Worm (Caenorhabditis elegans) whole organism, young adult: ENCODE results near the gene hst-3.2.
"Not testable (repeated sequence)": the region's sequence is repeated elsewhere in the genome, so short reads cannot be mapped to it uniquely, and the experiment has no call there.

Experiments used
- C17E4.6 ChIP-seq: fragments of 200-800 bp; sonication (Bioruptor generic); IDR thresholded peaks from 2 replicates; pipeline ENCODE4 v1.3.6; 2022; ENCODE audit warnings: missing genetic modification reagents, missing genetic modification characterization, missing compliant biosample characterization
- F23B12.7 ChIP-seq: sonication (generic microtip); optimal IDR thresholded peaks from 2 replicates; lab custom pipeline; 2017; ENCODE audit warnings: missing genetic modification characterization, mild to moderate bottlenecking, missing compliant biosample characterization, antibody characterized with exemption, moderate library complexity; ENCODE audit not compliant: insufficient read depth
- F37B4.10 ChIP-seq: fragments of 200-800 bp; sonication (Bioruptor generic); IDR thresholded peaks from 2 replicates; pipeline ENCODE4 v1.3.6; 2022; ENCODE audit warnings: missing genetic modification characterization, missing compliant biosample characterization
- F55B11.4 ChIP-seq: sonication (generic microtip); optimal IDR thresholded peaks from 2 replicates; lab custom pipeline; 2016; ENCODE audit warnings: missing compliant biosample characterization, missing genetic modification characterization, borderline replicate concordance; ENCODE audit not compliant: insufficient read depth
- K11D2.4 ChIP-seq: fragments of 200-800 bp; sonication (Bioruptor generic); IDR thresholded peaks from 2 replicates; pipeline ENCODE4 v1.3.6; 2022; ENCODE audit warnings: missing genetic modification reagents, missing genetic modification characterization, missing compliant biosample characterization
- akir-1 ChIP-seq: fragments of 200-800 bp; sonication (Bioruptor generic); optimal IDR thresholded peaks from 2 replicates; lab custom pipeline; 2018; ENCODE audit warnings: mild to moderate bottlenecking, missing genetic modification characterization, moderate library complexity, missing compliant biosample characterization
- ama-1 ChIP-seq, 3 experiments: fragments of 150-350 bp in 1 of 3; sonication (generic microtip) in 2 of 3; optimal IDR thresholded peaks; 2 replicates each; lab custom pipeline; 2014 to 2018; ENCODE audit warnings: missing biosample characterization in 2 of 3, missing genetic modification characterization in 2 of 3, missing genetic modification reagents in 2 of 3
- atf-7 ChIP-seq: sonication (generic microtip); optimal IDR thresholded peaks from 2 replicates; lab custom pipeline; 2017; ENCODE audit warnings: mild to moderate bottlenecking, missing genetic modification characterization, missing compliant biosample characterization
- bed-2 ChIP-seq: fragments of 200-800 bp; sonication (Bioruptor generic); IDR thresholded peaks from 2 replicates; pipeline ENCODE4 v1.3.6; 2022; ENCODE audit warnings: missing genetic modification reagents, missing genetic modification characterization, missing compliant biosample characterization
- die-1 ChIP-seq: sonication (generic microtip); optimal IDR thresholded peaks from 2 replicates; lab custom pipeline; 2016; ENCODE audit warnings: missing genotype, mild to moderate bottlenecking, missing genetic modification characterization, missing compliant biosample characterization
- dpff-1 ChIP-seq: sonication (generic microtip); optimal IDR thresholded peaks from 2 replicates; lab custom pipeline; 2017; ENCODE audit warnings: mild to moderate bottlenecking, missing genetic modification characterization, missing compliant biosample characterization
- egl-44 ChIP-seq: fragments of 200-800 bp; sonication (Bioruptor generic); IDR thresholded peaks from 2 replicates; pipeline ENCODE4 v1.3.6; 2022; ENCODE audit warnings: missing genetic modification reagents, missing genetic modification characterization, missing compliant biosample characterization
- egrh-3 ChIP-seq: fragments of 200-800 bp; sonication (Bioruptor generic); IDR thresholded peaks from 2 replicates; pipeline ENCODE4 v1.3.6; 2022; ENCODE audit warnings: missing genetic modification reagents, missing genetic modification characterization, missing compliant biosample characterization
- ets-4 ChIP-seq: fragments of 200-800 bp; sonication (Bioruptor generic); optimal IDR thresholded peaks from 2 replicates; lab custom pipeline; 2018; ENCODE audit warnings: mild to moderate bottlenecking, missing genetic modification characterization, missing compliant biosample characterization
- gei-17 ChIP-seq: fragments of 200-800 bp; sonication (Bioruptor generic); optimal IDR thresholded peaks from 2 replicates; lab custom pipeline; 2018; ENCODE audit warnings: mild to moderate bottlenecking, missing genetic modification characterization, missing compliant biosample characterization
- him-1 ChIP-seq: sonication (generic microtip); optimal IDR thresholded peaks from 2 replicates; lab custom pipeline; 2016; ENCODE audit warnings: missing genotype, missing genetic modification reagents, missing genetic modification characterization, missing compliant biosample characterization
- hlh-26 ChIP-seq: fragments of 200-800 bp; sonication (Bioruptor generic); conservative IDR thresholded peaks from 2 replicates; pipeline ENCODE4 v1.3.6; 2022; ENCODE audit warnings: missing genetic modification reagents, missing genetic modification characterization, missing compliant biosample characterization
- hmg-1.2 ChIP-seq: fragments of 200-800 bp; sonication (Bioruptor generic); IDR thresholded peaks from 2 replicates; pipeline ENCODE4 v1.3.6; 2022; ENCODE audit warnings: missing genetic modification reagents, missing genetic modification characterization, missing compliant biosample characterization
- let-607 ChIP-seq, 2 experiments: fragments of 200-800 bp in 1 of 2; sonication (Bioruptor generic) in 1 of 2; sonication (generic microtip) in 1 of 2; optimal IDR thresholded peaks; 2 replicates each; lab custom pipeline; 2016 to 2018; ENCODE audit warnings: mild to moderate bottlenecking in 2 of 2, missing compliant biosample characterization in 2 of 2, missing genetic modification characterization in 2 of 2, moderate library complexity in 2 of 2, missing genotype in 1 of 2
- lin-26 ChIP-seq: fragments of 200-800 bp; sonication (Bioruptor generic); IDR thresholded peaks from 2 replicates; pipeline ENCODE4 v1.3.6; 2022; ENCODE audit warnings: missing genetic modification reagents, missing genetic modification characterization, missing compliant biosample characterization
- lin-40 ChIP-seq: sonication (generic microtip); optimal IDR thresholded peaks from 2 replicates; lab custom pipeline; 2016; ENCODE audit warnings: missing genetic modification characterization, mild to moderate bottlenecking, missing compliant biosample characterization, missing genotype, missing genetic modification reagents
- lin-54 ChIP-seq: fragments of 200-800 bp; sonication (Bioruptor generic); optimal IDR thresholded peaks from 2 replicates; lab custom pipeline; 2018; ENCODE audit warnings: mild to moderate bottlenecking, missing genetic modification characterization, missing compliant biosample characterization
- madf-3 ChIP-seq: fragments of 200-800 bp; sonication (Bioruptor generic); IDR thresholded peaks from 2 replicates; pipeline ENCODE4 v1.3.6; 2022; ENCODE audit warnings: missing genetic modification reagents, missing genetic modification characterization, missing compliant biosample characterization
- madf-8 ChIP-seq: fragments of 200-800 bp; sonication (Bioruptor generic); conservative IDR thresholded peaks from 2 replicates; pipeline ENCODE4 v1.3.6; 2022; ENCODE audit warnings: missing genetic modification reagents, missing genetic modification characterization, missing compliant biosample characterization
- mcd-1 ChIP-seq: fragments of 200-800 bp; sonication (Bioruptor generic); IDR thresholded peaks from 2 replicates; pipeline ENCODE4 v1.3.6; 2022; ENCODE audit warnings: missing genetic modification reagents, missing genetic modification characterization, missing compliant biosample characterization
- mel-28 ChIP-seq: sonication (generic microtip); optimal IDR thresholded peaks from 2 replicates; lab custom pipeline; 2016; ENCODE audit warnings: borderline replicate concordance, mild to moderate bottlenecking, missing genetic modification characterization, missing compliant biosample characterization
- nfya-1 ChIP-seq: sonication (generic microtip); optimal IDR thresholded peaks from 2 replicates; lab custom pipeline; 2017; ENCODE audit warnings: antibody characterized with exemption, missing compliant biosample characterization, missing genetic modification characterization, borderline replicate concordance; ENCODE audit not compliant: insufficient read depth
- nfyb-1 ChIP-seq: fragments of 200-800 bp; sonication (Bioruptor generic); IDR thresholded peaks from 2 replicates; pipeline ENCODE4 v1.3.6; 2022; ENCODE audit warnings: missing genetic modification reagents, missing genetic modification characterization, missing compliant biosample characterization
- nhr-120 ChIP-seq: fragments of 200-800 bp; sonication (Bioruptor generic); IDR thresholded peaks from 2 replicates; pipeline ENCODE4 v1.3.6; 2022; ENCODE audit warnings: missing genetic modification characterization, missing compliant biosample characterization
- pbrm-1 ChIP-seq: fragments of 200-800 bp; sonication (Bioruptor generic); IDR thresholded peaks from 2 replicates; pipeline ENCODE4 v1.3.6; 2022; ENCODE audit warnings: missing genetic modification reagents, missing genetic modification characterization, missing compliant biosample characterization
- sdz-38 ChIP-seq: sonication (generic microtip); optimal IDR thresholded peaks from 2 replicates; lab custom pipeline; 2016; ENCODE audit warnings: missing genotype, missing genetic modification characterization, missing compliant biosample characterization
- snpc-1.1 ChIP-seq: sonication (generic microtip); optimal IDR thresholded peaks from 2 replicates; lab custom pipeline; 2017; ENCODE audit warnings: missing genetic modification characterization, mild to moderate bottlenecking, missing compliant biosample characterization, antibody characterized with exemption, moderate library complexity, missing genotype, missing genetic modification reagents; ENCODE audit not compliant: insufficient read depth
- snpc-4 ChIP-seq, 5 experiments: fragments of 150-350 bp in 1 of 5; sonication (generic microtip) in 4 of 5; optimal IDR thresholded peaks; 2 replicates each; lab custom pipeline; 2014 to 2018; ENCODE audit warnings: missing genetic modification characterization in 5 of 5, missing biosample characterization in 3 of 5, antibody characterized with exemption in 2 of 5, mild to moderate bottlenecking in 2 of 5, missing compliant biosample characterization in 2 of 5, missing genotype in 2 of 5, moderate library complexity in 2 of 5, missing genetic modification reagents in 1 of 5
- somi-1 ChIP-seq: fragments of 200-800 bp; sonication (Bioruptor generic); optimal IDR thresholded peaks from 2 replicates; lab custom pipeline; 2018; ENCODE audit warnings: mild to moderate bottlenecking, missing genetic modification characterization, missing compliant biosample characterization
- sptf-2 ChIP-seq: fragments of 200-800 bp; sonication (Bioruptor generic); optimal IDR thresholded peaks from 2 replicates; lab custom pipeline; 2018; ENCODE audit warnings: mild to moderate bottlenecking, missing genetic modification characterization, missing compliant biosample characterization
- ztf-26 ChIP-seq: sonication (generic microtip); optimal IDR thresholded peaks from 2 replicates; lab custom pipeline; 2017; ENCODE audit warnings: missing genetic modification characterization, missing compliant biosample characterization
- ztf-28 ChIP-seq: fragments of 200-800 bp; sonication (Bioruptor generic); IDR thresholded peaks from 2 replicates; pipeline ENCODE4 v1.3.6; 2022; ENCODE audit warnings: missing genetic modification reagents, missing genetic modification characterization, missing compliant biosample characterization
- ztf-6 ChIP-seq: fragments of 200-800 bp; sonication (Bioruptor generic); IDR thresholded peaks from 2 replicates; pipeline ENCODE4 v1.3.6; 2022; ENCODE audit warnings: missing genetic modification reagents, missing genetic modification characterization, missing compliant biosample characterization

Gene hst-3.2

ce11 chrX:2894273-2894672 lies 29.5 kb downstream of the hst-3.2 start, which contains the start of gene B0410.1:
TSS of gene B0410.1 (plus strand) at chrX:2894573.
- not testable (repeated sequence) for TF ChIP-seq hmg-1.2 (GFP tag; lab: Robert Waterston, UW); nfya-1 (tag; lab: Kevin White, UChicago); F37B4.10
- TF ChIP-seq, all 124 proteins: peak for 0; not testable (repeated sequence) for 124

ce11 chrX:2893026-2893662 lies 30.6 kb downstream of the hst-3.2 start:
- TF ChIP-seq die-1 (tag; lab: Kevin White, UChicago) (peak; percentile 44), nfya-1 (tag; lab: Kevin White, UChicago) (no peak), lin-40 (peak; percentile 56), ztf-26 (peak; percentile 72), egl-44 (GFP tag; lab: Robert Waterston, UW) (no peak)

ce11 chrX:2891879-2892278 lies 31.9 kb downstream of the hst-3.2 start:
- TF ChIP-seq F37B4.10 (no peak), sdz-38 (tag; lab: Kevin White, UChicago) (no peak), snpc-1.1 (tag; lab: Kevin White, UChicago) (peak; percentile 48), snpc-4 (GFP tag; optimal IDR thresholded peaks at IDR 0.05; lab: Kevin White, UChicago) (peak; percentile 62), snpc-4 (tag; optimal IDR thresholded peaks at IDR 0.05; lab: Kevin White, UChicago) (peak in 3 of 4 experiments; percentile 41 to 89 (median 88))

DNA sequence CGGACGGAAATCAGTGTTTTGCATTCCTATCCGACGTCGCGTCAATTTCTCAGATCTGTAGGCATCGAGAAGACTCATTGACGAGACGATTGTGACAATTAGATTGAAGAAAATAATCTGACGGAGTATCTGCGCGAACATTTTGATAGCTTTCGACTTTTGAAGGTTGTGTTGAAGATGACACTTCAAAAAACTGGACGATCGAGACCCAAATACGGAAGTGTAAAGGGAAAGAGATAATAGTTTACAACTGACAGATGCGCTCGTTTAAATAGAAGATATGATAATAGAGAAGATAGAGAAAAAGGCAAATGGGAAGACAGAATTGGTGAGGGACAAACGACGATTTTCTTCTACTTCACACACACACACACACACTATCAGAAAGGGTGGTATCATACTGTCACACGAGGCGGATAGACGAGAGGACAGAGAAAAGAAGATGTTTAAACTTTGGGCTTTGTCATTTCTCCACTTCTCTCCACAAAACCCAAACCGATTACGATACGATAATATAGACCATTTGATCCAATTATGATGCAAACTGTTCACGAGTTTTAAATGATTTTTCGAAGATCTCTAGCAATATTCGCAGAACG lies 32.5 kb downstream of the hst-3.2 start, which contains the start of gene B0410.3:
Gene B0410.3, minus strand, starts transcription at position 351 of the 599 bp plus-strand sequence.
- TF ChIP-seq nfya-1 (tag; lab: Kevin White, UChicago): no peak
- peak; percentile 65 for TF ChIP-seq lin-26 (GFP tag; lab: Robert Waterston, UW)
- no peak for TF ChIP-seq ztf-6 (GFP tag; lab: Robert Waterston, UW)
- TF ChIP-seq lin-54 (GFP tag; lab: Kevin White, UChicago): no peak
- TF ChIP-seq hlh-26: no peak
- no peak for TF ChIP-seq bed-2
- no peak for TF ChIP-seq madf-3 (GFP tag; lab: Robert Waterston, UW)
- peak; percentile 16 for TF ChIP-seq die-1 (tag; lab: Kevin White, UChicago)
- no peak for TF ChIP-seq akir-1 (GFP tag; lab: Kevin White, UChicago)
- 0 out of 2 replicates have a peak, but pooled peaks have one; percentile 10 for TF ChIP-seq hmg-1.2 (GFP tag; lab: Robert Waterston, UW)
- TF ChIP-seq him-1 (tag; lab: Kevin White, UChicago): no peak
- TF ChIP-seq sdz-38 (tag; lab: Kevin White, UChicago): no peak
- no peak for TF ChIP-seq gei-17 (GFP tag; lab: Kevin White, UChicago)
- TF ChIP-seq atf-7 (tag; lab: Kevin White, UChicago): no peak
- TF ChIP-seq madf-8 (GFP tag; lab: Robert Waterston, UW): no peak
- peak; percentile 46 for TF ChIP-seq ztf-26
- TF ChIP-seq sptf-2 (GFP tag; lab: Kevin White, UChicago): no peak
- TF ChIP-seq mel-28 (tag; lab: Kevin White, UChicago): no peak
- TF ChIP-seq F55B11.4 (tag; lab: Kevin White, UChicago): no peak
- TF ChIP-seq ztf-28 (GFP tag; lab: Robert Waterston, UW): no peak
- peak; percentile 61 for TF ChIP-seq somi-1 (GFP tag; lab: Kevin White, UChicago)
- TF ChIP-seq pbrm-1 (GFP tag; lab: Robert Waterston, UW): no peak
- TF ChIP-seq ets-4 (GFP tag; lab: Kevin White, UChicago): no peak
- no peak for TF ChIP-seq F23B12.7 (tag; lab: Kevin White, UChicago)
- no peak for TF ChIP-seq K11D2.4 (GFP tag; lab: Robert Waterston, UW)
- TF ChIP-seq mcd-1 (GFP tag; lab: Robert Waterston, UW): no peak
- TF ChIP-seq egrh-3 (GFP tag; lab: Robert Waterston, UW): no peak
- no peak for TF ChIP-seq dpff-1 (tag; lab: Kevin White, UChicago)
- TF ChIP-seq ama-1 (optimal IDR thresholded peaks at IDR 0.05; lab: Kevin White, UChicago): peak; percentile 80
- TF ChIP-seq ama-1 (GFP tag; optimal IDR thresholded peaks at IDR 0.05; lab: Kevin White, UChicago): no peak
- no peak for TF ChIP-seq nfyb-1 (GFP tag; lab: Robert Waterston, UW)
- no peak for TF ChIP-seq nhr-120 (GFP tag; lab: Robert Waterston, UW)
- TF ChIP-seq let-607 (tag; optimal IDR thresholded peaks at IDR 0.05; lab: Kevin White, UChicago): no peak
- TF ChIP-seq lin-40: peak; percentile 28
- no peak for TF ChIP-seq C17E4.6 (GFP tag; lab: Robert Waterston, UW)
